Worm (Caenorhabditis elegans) whole organism, young adult: ENCODE data around the gene npr-34.

ENCODE experiments used
- B0035.1 ChIP-seq: sonication (generic microtip); optimal IDR thresholded peaks from 2 replicates; lab custom pipeline; 2016; ENCODE audit warnings: missing genetic modification characterization, mild to moderate bottlenecking, missing compliant biosample characterization, missing genotype, missing genetic modification reagents
- F52B5.7 ChIP-seq: sonication (generic microtip); optimal IDR thresholded peaks from 2 replicates; lab custom pipeline; 2016; ENCODE audit warnings: mild to moderate bottlenecking, missing genetic modification characterization, missing compliant biosample characterization
- T26A5.8 ChIP-seq: sonication (generic microtip); optimal IDR thresholded peaks from 2 replicates; lab custom pipeline; 2016; ENCODE audit warnings: missing genetic modification characterization, missing compliant biosample characterization
- ama-1 ChIP-seq, 3 experiments: fragments of 150-350 bp in 1 of 3; sonication (generic microtip) in 2 of 3; optimal IDR thresholded peaks; 2 replicates each; lab custom pipeline; 2014 to 2018; ENCODE audit warnings: missing biosample characterization in 2 of 3, missing genetic modification characterization in 2 of 3, missing genetic modification reagents in 2 of 3
- aptf-2 ChIP-seq: fragments of 200-800 bp; sonication (Bioruptor generic); conservative IDR thresholded peaks from 2 replicates; pipeline ENCODE4 v1.3.6; 2022; ENCODE audit warnings: missing genetic modification reagents, missing genetic modification characterization, missing compliant biosample characterization
- rpc-1 ChIP-seq, 2 experiments: fragments of 150-350 bp in 1 of 2; sonication (generic microtip) in 1 of 2; optimal IDR thresholded peaks; 2 replicates each; lab custom pipeline; 2014 to 2018; ENCODE audit warnings: missing biosample characterization in 1 of 2, missing genetic modification characterization in 1 of 2, missing genetic modification reagents in 1 of 2, missing genotype in 1 of 2
- snpc-1.1 ChIP-seq: sonication (generic microtip); optimal IDR thresholded peaks from 2 replicates; lab custom pipeline; 2017; ENCODE audit warnings: missing genetic modification characterization, mild to moderate bottlenecking, missing compliant biosample characterization, antibody characterized with exemption, moderate library complexity, missing genotype, missing genetic modification reagents; ENCODE audit not compliant: insufficient read depth
- somi-1 ChIP-seq: fragments of 200-800 bp; sonication (Bioruptor generic); optimal IDR thresholded peaks from 2 replicates; lab custom pipeline; 2018; ENCODE audit warnings: mild to moderate bottlenecking, missing genetic modification characterization, missing compliant biosample characterization
- tlf-1 ChIP-seq: fragments of 200-800 bp; sonication (Bioruptor generic); optimal IDR thresholded peaks from 2 replicates; lab custom pipeline; 2018; ENCODE audit warnings: mild to moderate bottlenecking, missing genetic modification characterization, missing compliant biosample characterization

Gene npr-34

ce11 chrII:14700096-14700495 is 38.9 kb downstream of the npr-34 start:
- no peak for TF ChIP-seq ama-1 (optimal IDR thresholded peaks at IDR 0.05; lab: Kevin White, UChicago)
- no peak for TF ChIP-seq ama-1 (GFP tag; optimal IDR thresholded peaks at IDR 0.05; lab: Kevin White, UChicago)

ce11 chrII:14698057-14698456 is 41.0 kb downstream of the npr-34 start, which contains the start of gene C09F9.1:
Gene C09F9.1 (plus strand): TSS chrII:14698357.
- TF ChIP-seq snpc-1.1 (no peak), tlf-1 (GFP tag; lab: Kevin White, UChicago) (no peak), aptf-2 (GFP tag; lab: Robert Waterston, UW) (no peak), rpc-1 (optimal IDR thresholded peaks at IDR 0.05; lab: Kevin White, UChicago) (no peak), rpc-1 (tag; optimal IDR thresholded peaks at IDR 0.05; lab: Kevin White, UChicago) (no peak), somi-1 (no peak)

ce11 chrII:14695201-14695600 is 43.8 kb downstream of the npr-34 start, which contains the start of gene K02B7.3:
Gene K02B7.3 (minus strand): TSS chrII:14695301.
- TF ChIP-seq B0035.1 (no peak), F52B5.7 (tag; lab: Kevin White, UChicago) (no peak), T26A5.8 (tag; lab: Kevin White, UChicago) (no peak)
